Worm (Caenorhabditis elegans) whole organism, L3 larva: Measurements from ENCODE around the gene rgs-3.
A peak's percentile ranks its signal among the peaks of the same experiment; 100 is the strongest.

Experiments
- R02D3.7 ChIP-seq: fragments of 150-350 bp; optimal IDR thresholded peaks from 2 replicates; lab custom pipeline; 2014; ENCODE audit warnings: missing biosample characterization, missing genetic modification characterization
- ZK546.5 ChIP-seq: sonication (generic microtip); optimal IDR thresholded peaks from 2 replicates; lab custom pipeline; 2017; ENCODE audit warnings: missing biosample characterization, missing genetic modification characterization
- aly-2 ChIP-seq: fragments of 150-350 bp; optimal IDR thresholded peaks from 2 replicates; lab custom pipeline; 2014; ENCODE audit warnings: missing biosample characterization, missing genetic modification characterization
- ama-1 ChIP-seq: fragments of 150-350 bp; optimal IDR thresholded peaks from 2 replicates; lab custom pipeline; 2018
- ceh-16 ChIP-seq: sonication (generic microtip); optimal IDR thresholded peaks from 2 replicates; lab custom pipeline; 2017; ENCODE audit warnings: missing biosample characterization, missing genetic modification characterization
- ceh-28 ChIP-seq: fragments of 150-350 bp; optimal IDR thresholded peaks from 2 replicates; lab custom pipeline; 2014; ENCODE audit warnings: missing biosample characterization, missing genetic modification reagents, missing genetic modification characterization
- ceh-82 ChIP-seq: fragments of 150-350 bp; optimal IDR thresholded peaks from 2 replicates; lab custom pipeline; 2014; ENCODE audit warnings: missing biosample characterization, missing genetic modification characterization
- ceh-9 ChIP-seq: sonication (generic microtip); optimal IDR thresholded peaks from 2 replicates; lab custom pipeline; 2018; ENCODE audit warnings: missing biosample characterization, missing genetic modification characterization
- daf-12 ChIP-seq: fragments of 150-350 bp; optimal IDR thresholded peaks from 2 replicates; lab custom pipeline; 2014; ENCODE audit warnings: missing biosample characterization, missing genetic modification reagents, missing genetic modification characterization
- egl-5 ChIP-seq: fragments of 150-350 bp; optimal IDR thresholded peaks from 2 replicates; lab custom pipeline; 2017; ENCODE audit warnings: missing biosample characterization, missing genetic modification reagents, missing genetic modification characterization, inconsistent platforms
- elt-2 ChIP-seq: sonication (generic microtip); optimal IDR thresholded peaks from 2 replicates; lab custom pipeline; 2016; ENCODE audit warnings: missing genetic modification reagents, mild to moderate bottlenecking, missing genetic modification characterization, missing compliant biosample characterization
- elt-3 ChIP-seq, 3 experiments: fragments of 150-350 bp in 1 of 3; sonication (generic microtip) in 2 of 3; optimal IDR thresholded peaks; 2 replicates in 2 of 3; 4 replicates in 1 of 3; lab custom pipeline; 2014 to 2017; ENCODE audit warnings: missing biosample characterization in 3 of 3, missing genetic modification characterization in 3 of 3
- eor-1 ChIP-seq, 2 experiments: fragments of 150-350 bp; optimal IDR thresholded peaks; 2 replicates each; lab custom pipeline; 2014 to 2018; ENCODE audit warnings: missing biosample characterization in 2 of 2, missing genetic modification characterization in 2 of 2
- fkh-2 ChIP-seq: fragments of 150-350 bp; optimal IDR thresholded peaks from 2 replicates; lab custom pipeline; 2014; ENCODE audit warnings: missing biosample characterization, missing genetic modification reagents, missing genetic modification characterization
- fos-1 ChIP-seq: fragments of 150-350 bp; optimal IDR thresholded peaks from 2 replicates; lab custom pipeline; 2014; ENCODE audit warnings: missing biosample characterization, missing genetic modification characterization
- lin-15B ChIP-seq: fragments of 150-350 bp; optimal IDR thresholded peaks from 2 replicates; lab custom pipeline; 2014; ENCODE audit warnings: missing biosample characterization, missing genetic modification characterization
- lin-39 ChIP-seq: fragments of 150-350 bp; optimal IDR thresholded peaks from 2 replicates; lab custom pipeline; 2018; ENCODE audit warnings: missing biosample characterization, missing genetic modification reagents, missing genetic modification characterization
- lsy-12 ChIP-seq: sonication (generic microtip); optimal IDR thresholded peaks from 2 replicates; lab custom pipeline; 2016; ENCODE audit warnings: mild to moderate bottlenecking, missing genetic modification characterization, missing compliant biosample characterization
- mdl-1 ChIP-seq: fragments of 150-350 bp; optimal IDR thresholded peaks from 2 replicates; lab custom pipeline; 2014; ENCODE audit warnings: missing biosample characterization, missing genetic modification characterization
- mml-1 ChIP-seq: fragments of 150-350 bp; sonication (generic microtip); optimal IDR thresholded peaks from 3 replicates; lab custom pipeline; 2014; ENCODE audit warnings: missing biosample characterization, missing genetic modification characterization
- nfya-1 ChIP-seq: sonication (generic microtip); optimal IDR thresholded peaks from 2 replicates; lab custom pipeline; 2017; ENCODE audit warnings: missing genetic modification characterization, mild to moderate bottlenecking, missing compliant biosample characterization, antibody characterized with exemption, moderate library complexity; ENCODE audit not compliant: insufficient read depth
- nhr-11 ChIP-seq: fragments of 150-350 bp; optimal IDR thresholded peaks from 2 replicates; lab custom pipeline; 2014; ENCODE audit warnings: missing biosample characterization, missing genetic modification characterization
- nhr-12 ChIP-seq: fragments of 150-350 bp; optimal IDR thresholded peaks from 2 replicates; lab custom pipeline; 2014; ENCODE audit warnings: missing biosample characterization, missing genetic modification characterization
- nhr-23 ChIP-seq: fragments of 150-350 bp; optimal IDR thresholded peaks from 2 replicates; lab custom pipeline; 2014; ENCODE audit warnings: missing biosample characterization, missing genetic modification reagents, missing genetic modification characterization
- nhr-237 ChIP-seq: fragments of 150-350 bp; optimal IDR thresholded peaks from 2 replicates; lab custom pipeline; 2014; ENCODE audit warnings: missing biosample characterization, missing genetic modification characterization
- nhr-25 ChIP-seq: sonication (generic microtip); optimal IDR thresholded peaks from 2 replicates; lab custom pipeline; 2017; ENCODE audit warnings: missing biosample characterization, missing genetic modification characterization
- nhr-28 ChIP-seq: fragments of 150-350 bp; optimal IDR thresholded peaks from 2 replicates; lab custom pipeline; 2014; ENCODE audit warnings: missing biosample characterization, missing genetic modification characterization
- nhr-43 ChIP-seq: sonication (generic microtip); optimal IDR thresholded peaks from 2 replicates; lab custom pipeline; 2016; ENCODE audit warnings: mild to moderate bottlenecking, missing genetic modification characterization, missing compliant biosample characterization; ENCODE audit not compliant: poor library complexity, severe bottlenecking
- nhr-77 ChIP-seq: fragments of 150-350 bp; optimal IDR thresholded peaks from 2 replicates; lab custom pipeline; 2014; ENCODE audit warnings: missing biosample characterization, missing genetic modification characterization
- pha-4 ChIP-seq: fragments of 150-350 bp; optimal IDR thresholded peaks from 2 replicates; lab custom pipeline; 2014; ENCODE audit warnings: missing biosample characterization, missing genetic modification reagents, missing genetic modification characterization
- pqm-1 ChIP-seq: fragments of 150-350 bp; optimal IDR thresholded peaks from 2 replicates; lab custom pipeline; 2017; ENCODE audit warnings: missing biosample characterization, missing genetic modification characterization, inconsistent platforms
- sea-2 ChIP-seq: fragments of 150-350 bp; sonication (generic microtip); optimal IDR thresholded peaks from 4 replicates; lab custom pipeline; 2014; ENCODE audit warnings: missing biosample characterization, missing genetic modification reagents, missing genetic modification characterization
- skn-1 ChIP-seq: fragments of 150-350 bp; optimal IDR thresholded peaks from 2 replicates; lab custom pipeline; 2014; ENCODE audit warnings: missing biosample characterization, missing genetic modification characterization
- snpc-4 ChIP-seq: fragments of 150-350 bp; optimal IDR thresholded peaks from 2 replicates; lab custom pipeline; 2014; ENCODE audit warnings: missing biosample characterization, missing genetic modification characterization
- tbx-2 ChIP-seq: sonication (generic microtip); optimal IDR thresholded peaks from 2 replicates; lab custom pipeline; 2016; ENCODE audit warnings: mild to moderate bottlenecking, missing genetic modification characterization, missing compliant biosample characterization
- unc-39 ChIP-seq: sonication (generic microtip); optimal IDR thresholded peaks from 4 replicates; lab custom pipeline; 2017; ENCODE audit warnings: missing biosample characterization, missing genetic modification characterization
- unc-62 ChIP-seq: fragments of 150-350 bp; sonication (generic microtip); optimal IDR thresholded peaks from 4 replicates; lab custom pipeline; 2014; ENCODE audit warnings: missing biosample characterization, missing genetic modification reagents, missing genetic modification characterization
- ztf-11 ChIP-seq: fragments of 150-350 bp; optimal IDR thresholded peaks from 2 replicates; lab custom pipeline; 2014; ENCODE audit warnings: missing biosample characterization, missing genetic modification characterization

The rgs-3 gene

DNA sequence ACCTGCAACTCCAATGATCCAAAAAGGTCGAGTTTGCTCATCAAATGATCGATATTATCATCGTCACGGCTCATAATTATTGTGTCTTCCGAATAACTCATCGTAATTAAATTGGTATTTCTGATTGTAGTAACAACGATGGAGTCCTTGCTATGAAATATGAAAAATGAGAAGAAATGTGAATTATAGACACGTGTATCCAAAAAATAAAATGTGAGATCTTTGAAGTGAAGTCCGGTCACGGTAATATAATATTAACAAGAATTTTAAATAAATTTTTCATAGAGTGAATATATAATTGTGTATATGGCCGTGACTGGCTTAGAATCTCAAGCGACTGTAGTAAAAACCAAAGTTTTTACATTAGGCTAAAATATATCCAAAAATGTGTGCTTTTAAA lies 32.5 kb upstream of the rgs-3 start, which contains the start of gene H12I13.1:
H12I13.1 (minus strand) TSS at position 101 of the 400 bp plus-strand sequence.
- no peak for TF ChIP-seq ceh-28
- no peak for TF ChIP-seq lsy-12 (tag; lab: Kevin White, UChicago)
- no peak for TF ChIP-seq nhr-23 (tag; lab: Kevin White, UChicago)
- TF ChIP-seq tbx-2 (tag; lab: Kevin White, UChicago), result no peak
- no peak for TF ChIP-seq nhr-25 (tag; lab: Kevin White, UChicago)
- TF ChIP-seq snpc-4 (tag; lab: Kevin White, UChicago), result no peak

DNA sequence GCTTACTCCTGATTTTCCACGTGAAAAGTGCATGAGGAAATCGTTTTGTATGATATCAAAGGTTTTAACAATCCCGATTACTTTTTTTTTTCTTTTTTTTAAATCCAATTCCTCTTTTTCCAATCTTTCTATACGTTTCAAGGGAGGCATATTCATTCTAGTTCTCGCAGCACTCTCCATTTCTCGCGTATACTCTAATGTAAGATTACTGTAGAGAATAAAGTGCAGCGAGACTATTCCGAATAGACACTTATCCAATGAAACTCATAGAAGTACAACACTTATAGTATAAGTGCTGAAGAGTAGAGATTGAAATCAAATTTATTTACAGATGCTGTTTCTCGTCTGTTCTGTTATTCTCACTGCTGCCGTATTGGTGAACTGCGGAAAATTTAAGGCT lies 22.0 kb upstream of the rgs-3 start, which contains the start of gene H12I13.6:
H12I13.6 (plus strand) TSS at position 301 of the 400 bp plus-strand sequence.
- TF ChIP-seq ztf-11 (tag; lab: Kevin White, UChicago) (no peak), ceh-28 (no peak), snpc-4 (tag; lab: Kevin White, UChicago) (no peak), fkh-2 (tag; lab: Kevin White, UChicago) (no peak), lsy-12 (tag; lab: Kevin White, UChicago) (no peak), ceh-82 (tag; lab: Kevin White, UChicago) (no peak), mdl-1 (no peak), nhr-77 (no peak), nhr-28 (tag; lab: Kevin White, UChicago) (no peak), ceh-16 (tag; lab: Kevin White, UChicago) (no peak), unc-39 (tag; lab: Kevin White, UChicago) (no peak), unc-62 (no peak), nhr-43 (tag; lab: Kevin White, UChicago) (no peak), eor-1 (tag; optimal IDR thresholded peaks at IDR 0.05; lab: Kevin White, UChicago) (no peak), nhr-12 (tag; lab: Kevin White, UChicago) (no peak), mml-1 (no peak), nhr-25 (tag; lab: Kevin White, UChicago) (no peak), nhr-11 (tag; lab: Kevin White, UChicago) (no peak)

DNA sequence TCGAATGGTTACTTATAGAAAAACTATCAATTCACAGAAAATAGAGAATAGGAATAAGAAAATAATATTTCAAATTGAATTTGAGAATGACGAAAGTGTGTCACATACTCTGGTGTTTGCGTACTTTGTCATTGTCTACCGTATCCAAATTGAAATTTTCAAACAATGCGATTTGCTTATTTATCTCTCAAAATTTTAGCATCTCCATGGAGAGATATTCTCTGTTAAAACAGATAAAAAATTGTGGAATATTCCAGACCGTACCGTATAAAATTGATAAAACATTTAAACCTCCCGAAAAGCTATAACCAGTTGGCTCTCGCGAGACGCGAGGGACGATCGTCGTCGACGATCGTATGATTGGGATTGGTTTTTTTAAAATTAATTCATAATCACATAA lies 18.9 kb upstream of the rgs-3 start, which contains the start of gene fbf-1:
fbf-1 (minus strand) TSS at position 101 of the 400 bp plus-strand sequence.
- TF ChIP-seq lin-39 (tag; lab: Kevin White, UChicago), result no peak
- no peak for TF ChIP-seq ceh-82 (tag; lab: Kevin White, UChicago)
- no peak for TF ChIP-seq sea-2
- TF ChIP-seq elt-2 (tag; lab: Kevin White, UChicago), result no peak
- no peak for TF ChIP-seq nhr-43 (tag; lab: Kevin White, UChicago)
- no peak for TF ChIP-seq daf-12 (tag; lab: Kevin White, UChicago)
- no peak for TF ChIP-seq eor-1 (tag; optimal IDR thresholded peaks at IDR 0.05; lab: Kevin White, UChicago)
- no peak for TF ChIP-seq nfya-1 (tag; lab: Kevin White, UChicago)
- no peak for TF ChIP-seq ZK546.5 (tag; lab: Kevin White, UChicago)

DNA sequence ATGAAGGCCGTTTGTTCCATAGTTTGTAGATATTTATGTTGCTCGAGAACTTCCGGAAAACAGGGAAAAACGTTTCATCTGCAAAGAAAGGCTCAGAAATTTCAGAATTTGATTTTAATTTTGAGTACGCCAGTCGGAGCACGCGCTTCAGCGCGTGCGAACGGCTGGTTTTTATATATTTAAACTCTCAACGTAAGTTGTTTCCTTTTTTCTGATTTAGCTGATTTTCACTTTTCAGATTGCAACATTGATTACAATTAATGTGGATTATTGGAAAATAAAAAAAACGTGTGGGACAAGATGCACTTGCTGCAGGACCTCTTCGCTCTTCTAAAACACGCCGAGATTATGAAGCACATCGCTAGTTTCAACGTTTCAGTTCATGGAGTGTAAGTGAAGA lies 17.0 kb upstream of the rgs-3 start, which contains the start of gene F21H12.3:
F21H12.3 (plus strand) TSS at position 301 of the 400 bp plus-strand sequence.
- TF ChIP-seq unc-62, result no peak
- TF ChIP-seq lsy-12 (tag; lab: Kevin White, UChicago), result no peak

DNA sequence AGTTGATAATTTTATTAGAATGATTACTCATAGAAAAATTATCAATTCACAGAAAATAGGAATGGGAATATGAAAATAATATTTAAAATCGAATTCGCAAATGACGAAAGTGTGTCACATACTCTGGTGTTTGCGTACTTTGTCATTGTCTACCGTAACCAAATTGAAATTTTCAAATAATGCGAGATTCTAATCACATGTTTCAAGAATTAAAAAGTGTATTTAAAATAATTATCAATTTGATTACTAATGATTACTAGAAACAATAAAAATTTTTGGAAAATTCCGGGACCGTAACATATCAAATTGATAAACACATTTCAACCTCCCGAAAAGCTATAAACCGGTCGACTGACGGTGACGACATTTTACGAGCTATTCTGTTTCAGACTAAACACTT lies 8.2 kb upstream of the rgs-3 start, which contains the start of the genes fbf-2 and nspg-3:
fbf-2 (minus strand) TSS at position 101 of the 400 bp plus-strand sequence.
nspg-3 (plus strand) TSS at position 388 of the 400 bp plus-strand sequence.
- TF ChIP-seq skn-1 (tag; lab: Kevin White, UChicago), result no peak
- no peak for TF ChIP-seq lin-15B (tag; lab: Kevin White, UChicago)
- no peak for TF ChIP-seq aly-2 (tag; lab: Kevin White, UChicago)
- TF ChIP-seq nhr-25 (tag; lab: Kevin White, UChicago), result no peak
- peak; percentile 35 for TF ChIP-seq elt-2 (tag; lab: Kevin White, UChicago)
- TF ChIP-seq ceh-9 (tag; lab: Kevin White, UChicago), result no peak

DNA sequence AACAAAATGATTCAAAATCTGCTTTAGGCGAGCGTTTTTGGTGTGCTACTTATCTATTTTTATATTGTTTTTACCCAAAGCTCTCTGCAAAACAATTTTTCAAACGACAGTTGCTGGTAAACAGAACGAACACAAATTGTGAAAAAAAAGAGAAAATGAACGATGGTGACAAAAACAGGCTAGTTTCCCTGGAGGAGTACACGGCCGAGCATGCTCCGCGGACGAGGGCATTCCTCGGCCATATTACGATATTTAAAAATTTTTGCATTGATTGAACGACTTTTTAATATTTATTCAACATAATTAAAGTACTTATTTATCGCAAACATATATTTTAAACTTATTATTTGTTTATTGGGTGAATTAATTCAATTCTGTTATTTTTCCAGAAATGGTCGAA lies 2.2 kb upstream of the rgs-3 start, which contains the start of the genes tpp-2 and rbbp-5:
tpp-2 (minus strand) TSS at position 157 of the 400 bp plus-strand sequence.
rbbp-5 (plus strand) TSS at position 390 of the 400 bp plus-strand sequence.
- TF ChIP-seq pqm-1 (peak; percentile 20), lsy-12 (tag; lab: Kevin White, UChicago) (peak; percentile 5), skn-1 (tag; lab: Kevin White, UChicago) (peak; percentile 44), nhr-25 (tag; lab: Kevin White, UChicago) (peak; percentile 0), ceh-9 (tag; lab: Kevin White, UChicago) (no peak), pha-4 (tag; lab: Kevin White, UChicago) (no peak), nhr-11 (tag; lab: Kevin White, UChicago) (no peak), elt-2 (tag; lab: Kevin White, UChicago) (peak; percentile 37), R02D3.7 (no peak), lin-15B (tag; lab: Kevin White, UChicago) (peak; percentile 69), tbx-2 (tag; lab: Kevin White, UChicago) (no peak), eor-1 (tag; optimal IDR thresholded peaks at IDR 0.05; lab: Kevin White, UChicago) (no peak), ztf-11 (tag; lab: Kevin White, UChicago) (no peak), elt-3 (tag; optimal IDR thresholded peaks at IDR 0.05; lab: Kevin White, UChicago) (no peak), fos-1 (tag; lab: Kevin White, UChicago) (no peak), egl-5 (tag; lab: Kevin White, UChicago) (peak; percentile 25), mdl-1 (no peak), nhr-12 (tag; lab: Kevin White, UChicago) (no peak), nhr-43 (tag; lab: Kevin White, UChicago) (peak; percentile 65), ama-1 (lab: Kevin White, UChicago) (no peak), mml-1 (no peak), snpc-4 (tag; lab: Kevin White, UChicago) (peak; percentile 61), nhr-237 (tag; lab: Kevin White, UChicago) (no peak)
